Worm (Caenorhabditis elegans) whole organism, L4 larva: ENCODE measurements around the gene cgr-1.
A peak's percentile ranks its signal among the peaks of the same experiment; 100 is the strongest.

Experiments
- F49E8.2 ChIP-seq: sonication (generic microtip); optimal IDR thresholded peaks from 2 replicates; lab custom pipeline; 2016; ENCODE audit warnings: missing compliant biosample characterization, mild to moderate bottlenecking, missing genetic modification characterization, borderline replicate concordance
- aha-1 ChIP-seq: fragments of 150-350 bp; peaks from one replicate; lab custom pipeline; 2014; ENCODE audit warnings: missing biosample characterization, missing genetic modification characterization
- ceh-44 ChIP-seq: fragments of 200-800 bp; sonication (Bioruptor generic); IDR thresholded peaks from 2 replicates; pipeline ENCODE4 v1.3.6; 2022; ENCODE audit warnings: missing genetic modification reagents, missing genetic modification characterization, missing compliant biosample characterization
- dpl-1 ChIP-seq: fragments of 150-350 bp; optimal IDR thresholded peaks from 2 replicates; lab custom pipeline; 2014; ENCODE audit warnings: missing biosample characterization, missing genetic modification reagents, missing genetic modification characterization
- duxl-1 ChIP-seq: sonication (generic microtip); optimal IDR thresholded peaks from 2 replicates; lab custom pipeline; 2016; ENCODE audit warnings: mild to moderate bottlenecking, missing genetic modification characterization, moderate library complexity, missing compliant biosample characterization; ENCODE audit not compliant: poor library complexity
- fos-1 ChIP-seq: fragments of 150-350 bp; optimal IDR thresholded peaks from 2 replicates; lab custom pipeline; 2014; ENCODE audit warnings: missing biosample characterization, missing genetic modification characterization
- hlh-30 ChIP-seq: sonication (generic microtip); optimal IDR thresholded peaks from 2 replicates; lab custom pipeline; 2017; ENCODE audit warnings: antibody characterized with exemption, mild to moderate bottlenecking, missing genetic modification characterization, missing compliant biosample characterization; ENCODE audit not compliant: insufficient read depth
- lin-13 ChIP-seq: fragments of 150-350 bp; optimal IDR thresholded peaks from 2 replicates; lab custom pipeline; 2014; ENCODE audit warnings: missing biosample characterization, missing genetic modification reagents, missing genetic modification characterization
- lin-15B ChIP-seq: fragments of 150-350 bp; sonication (generic microtip); optimal IDR thresholded peaks from 3 replicates; lab custom pipeline; 2014; ENCODE audit warnings: missing biosample characterization, missing genetic modification characterization
- nhr-111 ChIP-seq: fragments of 200-800 bp; sonication (Bioruptor generic); optimal IDR thresholded peaks from 2 replicates; lab custom pipeline; 2018; ENCODE audit warnings: mild to moderate bottlenecking, missing genetic modification characterization, missing compliant biosample characterization
- nhr-76 ChIP-seq: fragments of 150-350 bp; optimal IDR thresholded peaks from 2 replicates; lab custom pipeline; 2014; ENCODE audit warnings: missing biosample characterization, missing genetic modification characterization
- pha-4 ChIP-seq, 2 experiments: fragments of 150-350 bp in 1 of 2; fragments of 200-800 bp in 1 of 2; sonication (Bioruptor generic) in 1 of 2; IDR thresholded peaks in 1 of 2; optimal IDR thresholded peaks in 1 of 2; 2 replicates each; pipeline versions ENCODE4 v1.3.6 to Lab custom; 2014 to 2022; ENCODE audit warnings: missing genetic modification characterization in 2 of 2, missing genetic modification reagents in 2 of 2, missing biosample characterization in 1 of 2, missing compliant biosample characterization in 1 of 2
- snpc-4 ChIP-seq: fragments of 150-350 bp; optimal IDR thresholded peaks from 2 replicates; lab custom pipeline; 2014; ENCODE audit warnings: missing biosample characterization, missing genetic modification characterization
- zip-2 ChIP-seq: fragments of 150-350 bp; optimal IDR thresholded peaks from 2 replicates; lab custom pipeline; 2014; ENCODE audit warnings: missing biosample characterization, missing genetic modification characterization

DNA sequence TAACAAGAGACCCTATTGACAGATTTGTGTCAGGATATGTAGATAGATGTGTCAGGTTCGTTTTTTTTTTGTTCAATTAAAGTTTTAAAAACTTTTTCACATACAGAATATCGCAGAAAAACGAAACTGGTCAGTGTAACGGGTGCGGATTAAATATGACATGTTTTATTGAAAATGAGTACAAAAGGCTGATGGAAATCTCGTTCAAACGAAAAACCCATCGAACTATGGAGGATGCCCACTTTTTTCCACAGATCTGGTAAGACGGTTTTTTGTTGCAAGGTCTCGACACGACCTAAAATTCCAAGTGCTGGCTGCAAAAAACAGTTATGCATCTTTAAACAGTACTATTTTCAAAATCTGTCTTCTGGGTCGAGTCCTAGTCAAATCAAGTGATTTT, 29.8 kb upstream of the cgr-1 start:
- TF ChIP-seq zip-2 (tag; lab: Kevin White, UChicago) (no peak), snpc-4 (no peak), dpl-1 (GFP tag; lab: Kevin White, UChicago) (no peak), hlh-30 (tag; lab: Kevin White, UChicago) (no peak), pha-4 (GFP tag; IDR thresholded peaks at IDR 0.05; lab: Robert Waterston, UW) (no peak), pha-4 (tag; optimal IDR thresholded peaks at IDR 0.05; lab: Kevin White, UChicago) (no peak), nhr-76 (tag; lab: Kevin White, UChicago) (no peak), nhr-111 (GFP tag; lab: Kevin White, UChicago) (no peak), fos-1 (no peak), lin-15B (tag; lab: Kevin White, UChicago) (no peak), aha-1 (tag; lab: Kevin White, UChicago) (peak; percentile 58), duxl-1 (tag; lab: Kevin White, UChicago) (no peak), lin-13 (GFP tag; lab: Kevin White, UChicago) (no peak), F49E8.2 (tag; lab: Kevin White, UChicago) (no peak), ceh-44 (no peak)
